Worm (Caenorhabditis elegans): ENCODE results near the gene F08G2.7.
"Not testable (repeated sequence)": the region's sequence is repeated elsewhere in the genome, so short reads cannot be mapped to it uniquely, and the experiment has no call there.

Gene F08G2.7

DNA sequence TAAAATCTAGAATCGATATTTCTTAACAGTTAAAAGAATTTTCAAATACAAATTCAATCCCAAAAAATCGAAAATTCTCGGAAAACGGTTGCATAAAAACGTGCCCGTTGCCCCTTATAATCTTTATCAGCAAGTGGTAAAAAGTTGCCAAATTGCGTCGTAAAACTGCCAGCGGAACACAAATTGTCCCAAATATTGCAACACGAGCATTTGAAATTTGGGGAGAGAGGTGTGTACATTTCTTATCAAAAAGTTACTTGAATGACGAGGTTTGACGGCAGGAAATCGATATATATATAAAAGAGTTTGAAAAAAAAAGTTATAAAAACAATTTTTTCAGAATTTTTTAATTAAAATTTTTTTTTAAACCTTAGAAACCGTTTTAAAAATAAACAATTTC, 5.1 kb upstream of the F08G2.7 start:
- TF ChIP-seq aly-1 (tag; optimal IDR thresholded peaks at IDR 0.05) (no peak), ama-1 (optimal IDR thresholded peaks at IDR 0.05) (no peak), hmbx-1 (tag; optimal IDR thresholded peaks at IDR 0.05) (no peak), pes-1 (GFP tag; IDR thresholded peaks at IDR 0.05) (no peak), tbx-37 (GFP tag; conservative IDR thresholded peaks at IDR 0.05) (no peak), hmg-4 (GFP tag; optimal IDR thresholded peaks at IDR 0.05) (no peak), flt-1 (GFP tag; IDR thresholded peaks at IDR 0.05) (no peak), hnd-1 (tag; optimal IDR thresholded peaks at IDR 0.05) (no peak), tra-4 (tag; optimal IDR thresholded peaks at IDR 0.05) (no peak), F13C5.2 (tag; optimal IDR thresholded peaks at IDR 0.05) (no peak), ets-7 (tag; optimal IDR thresholded peaks at IDR 0.05) (no peak), scrt-1 (GFP tag; IDR thresholded peaks at IDR 0.05) (no peak), ceh-36 (tag; optimal IDR thresholded peaks at IDR 0.05) (no peak), sea-1 (GFP tag; conservative IDR thresholded peaks at IDR 0.05) (no peak), ceh-13 (GFP tag; optimal IDR thresholded peaks at IDR 0.05) (no peak), tbx-11 (GFP tag; IDR thresholded peaks at IDR 0.05) (no peak), B0310.2 (tag; optimal IDR thresholded peaks at IDR 0.05) (no peak)

DNA sequence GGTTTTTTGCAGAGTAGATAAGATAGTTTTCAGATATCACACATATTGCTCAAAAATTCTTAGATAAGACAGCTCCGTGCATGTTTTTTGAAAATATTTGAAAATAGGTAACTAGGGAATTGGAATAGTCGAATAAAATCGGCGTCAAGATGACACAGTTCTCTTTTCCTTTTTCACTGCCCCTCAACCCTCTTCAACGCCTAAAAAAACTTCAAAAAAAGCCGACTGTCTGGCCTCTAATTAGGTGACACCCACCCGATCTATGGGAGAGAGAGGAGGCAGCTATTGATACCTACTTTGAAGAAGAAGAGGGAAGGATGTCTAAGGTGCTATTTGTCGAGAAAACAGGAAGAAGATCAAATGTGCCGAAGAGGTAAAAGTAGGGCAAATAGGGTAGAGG, 1.4 kb upstream of the F08G2.7 start:
- TF ChIP-seq tbx-37 (GFP tag; conservative IDR thresholded peaks at IDR 0.05) (no peak), scrt-1 (GFP tag; IDR thresholded peaks at IDR 0.05) (no peak), ama-1 (optimal IDR thresholded peaks at IDR 0.05) (no peak), flt-1 (GFP tag; IDR thresholded peaks at IDR 0.05) (no peak), aly-1 (tag; optimal IDR thresholded peaks at IDR 0.05) (no peak), hmg-4 (GFP tag; optimal IDR thresholded peaks at IDR 0.05) (no peak), F13C5.2 (tag; optimal IDR thresholded peaks at IDR 0.05) (no peak), tra-4 (tag; optimal IDR thresholded peaks at IDR 0.05) (no peak), ceh-13 (GFP tag; optimal IDR thresholded peaks at IDR 0.05) (no peak)

ce11 chrII:13839454-13839853, 1.5 kb downstream of the F08G2.7 start:
- TF ChIP-seq flt-1 (GFP tag; IDR thresholded peaks at IDR 0.05) (no peak), tra-4 (tag; optimal IDR thresholded peaks at IDR 0.05) (no peak), ceh-13 (GFP tag; optimal IDR thresholded peaks at IDR 0.05) (no peak)

DNA sequence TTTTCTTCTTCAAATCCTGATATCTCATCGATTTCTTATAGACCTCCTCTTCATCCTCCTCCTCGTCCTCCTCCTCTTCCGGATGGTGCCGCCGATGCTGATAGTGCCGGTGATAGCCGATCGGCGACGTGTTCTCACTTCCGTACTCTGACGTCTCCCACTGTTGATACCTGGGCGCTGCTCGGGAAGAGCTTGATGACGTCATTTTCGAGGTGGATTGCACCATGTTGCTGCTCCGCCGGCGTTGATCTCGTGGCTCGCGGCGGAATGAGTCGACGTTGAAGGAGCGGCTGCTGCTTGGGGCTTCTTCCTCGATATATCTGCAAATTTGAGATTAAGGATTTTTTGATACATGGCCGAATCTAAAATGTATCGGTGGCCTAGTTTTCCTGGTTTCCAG, 2.6 kb downstream of the F08G2.7 start:
- TF ChIP-seq ets-7 (tag; optimal IDR thresholded peaks at IDR 0.05): no peak
- TF ChIP-seq pes-1 (GFP tag; IDR thresholded peaks at IDR 0.05): no peak

ce11 chrII:13835724-13836307, 5.1 kb downstream of the F08G2.7 start, which contains the start of gene ins-37:
Gene ins-37, minus strand, starts transcription at chrII:13836107.
- not testable (repeated sequence) for TF ChIP-seq tbx-37 (GFP tag; conservative IDR thresholded peaks at IDR 0.05); aly-1 (tag; optimal IDR thresholded peaks at IDR 0.05); tbx-11 (GFP tag; IDR thresholded peaks at IDR 0.05)

DNA sequence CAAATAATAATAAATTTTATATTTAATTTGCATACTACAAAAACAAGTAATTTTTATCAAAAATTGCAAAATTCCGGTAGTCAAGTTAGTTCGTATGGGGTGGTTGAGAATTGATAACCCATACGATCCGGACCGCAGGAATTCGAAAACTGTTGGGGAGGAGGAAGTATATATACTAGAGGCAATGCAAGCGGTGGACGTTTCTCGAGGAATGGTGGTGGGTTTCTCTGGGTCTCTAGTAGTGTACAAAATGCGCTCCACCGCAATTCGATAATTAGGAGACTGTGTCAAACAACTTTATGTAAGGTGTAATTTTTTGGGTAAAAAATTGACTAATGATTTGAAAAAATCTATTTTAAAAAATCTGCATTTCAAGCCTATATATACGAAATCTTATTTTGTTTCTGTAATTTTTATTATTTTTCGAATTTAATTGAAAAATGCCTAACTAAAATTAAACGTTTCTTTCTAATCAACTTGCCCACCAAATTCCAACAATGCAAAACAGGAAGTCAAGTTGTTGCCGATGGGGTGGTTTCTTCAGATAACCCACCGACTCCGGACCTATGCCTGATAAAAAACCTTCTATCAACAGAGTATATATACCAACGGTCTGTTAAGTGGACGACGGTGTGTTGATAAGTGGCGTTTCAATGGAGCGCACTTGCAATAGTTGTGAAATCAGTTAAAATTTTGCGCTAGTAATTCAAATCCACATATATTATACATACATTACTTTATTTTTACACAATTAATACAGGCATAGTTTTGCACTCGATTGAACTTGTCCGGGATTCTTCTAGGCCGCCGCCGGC, 6.4 kb downstream of the F08G2.7 start:
- TF ChIP-seq B0310.2 (tag; optimal IDR thresholded peaks at IDR 0.05) (peak; percentile 67), F13C5.2 (tag; optimal IDR thresholded peaks at IDR 0.05) (peak; percentile 85), flt-1 (GFP tag; IDR thresholded peaks at IDR 0.05) (peak; percentile 81), tbx-37 (GFP tag; conservative IDR thresholded peaks at IDR 0.05) (peak; percentile 74), hmg-4 (GFP tag; optimal IDR thresholded peaks at IDR 0.05) (peak; percentile 91), tra-4 (tag; optimal IDR thresholded peaks at IDR 0.05) (no peak), scrt-1 (GFP tag; IDR thresholded peaks at IDR 0.05) (peak; percentile 84), hmbx-1 (tag; optimal IDR thresholded peaks at IDR 0.05) (peak; percentile 30), hnd-1 (tag; optimal IDR thresholded peaks at IDR 0.05) (peak; percentile 63), ets-7 (tag; optimal IDR thresholded peaks at IDR 0.05) (peak; percentile 53), ama-1 (optimal IDR thresholded peaks at IDR 0.05) (no peak), ceh-13 (GFP tag; optimal IDR thresholded peaks at IDR 0.05) (peak; percentile 60), ceh-36 (tag; optimal IDR thresholded peaks at IDR 0.05) (peak; percentile 72), sea-1 (GFP tag; conservative IDR thresholded peaks at IDR 0.05) (peak; percentile 89), pes-1 (GFP tag; IDR thresholded peaks at IDR 0.05) (peak; percentile 88), tbx-11 (GFP tag; IDR thresholded peaks at IDR 0.05) (peak; percentile 82), aly-1 (tag; optimal IDR thresholded peaks at IDR 0.05) (peak; percentile 32)

DNA sequence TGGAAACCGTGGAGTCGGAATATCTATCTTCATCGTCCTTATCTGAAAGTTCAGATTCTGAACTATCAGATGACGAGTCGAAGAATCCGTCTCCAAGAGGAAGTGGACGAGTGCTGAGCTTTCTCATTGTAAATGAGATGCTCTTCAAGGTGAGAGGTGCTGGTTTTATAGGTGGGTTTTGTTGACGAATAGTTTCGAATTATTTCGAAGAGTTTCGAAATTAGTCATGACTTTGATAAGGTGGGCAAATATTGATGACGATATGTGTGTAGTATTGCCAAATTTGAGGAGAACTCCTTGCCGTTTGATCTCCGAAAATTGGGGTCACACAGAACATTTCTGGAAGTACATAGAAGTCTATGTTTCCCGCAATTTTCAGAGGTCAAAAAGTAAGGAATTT, 7.5 kb downstream of the F08G2.7 start, which contains the start of gene F08G2.5:
Gene F08G2.5 (minus strand): TSS at position 127 of the 400 bp plus-strand sequence.
- TF ChIP-seq flt-1 (GFP tag; IDR thresholded peaks at IDR 0.05): no peak
- TF ChIP-seq F13C5.2 (tag; optimal IDR thresholded peaks at IDR 0.05): no peak
- TF ChIP-seq ceh-36 (tag; optimal IDR thresholded peaks at IDR 0.05): no peak
- no peak for TF ChIP-seq hnd-1 (tag; optimal IDR thresholded peaks at IDR 0.05)
- TF ChIP-seq B0310.2 (tag; optimal IDR thresholded peaks at IDR 0.05): no peak
- no peak for TF ChIP-seq tbx-37 (GFP tag; conservative IDR thresholded peaks at IDR 0.05)
- TF ChIP-seq aly-1 (tag; optimal IDR thresholded peaks at IDR 0.05): no peak
- no peak for TF ChIP-seq scrt-1 (GFP tag; IDR thresholded peaks at IDR 0.05)
- no peak for TF ChIP-seq hmg-4 (GFP tag; optimal IDR thresholded peaks at IDR 0.05)
- TF ChIP-seq tbx-11 (GFP tag; IDR thresholded peaks at IDR 0.05): no peak
- TF ChIP-seq ama-1 (optimal IDR thresholded peaks at IDR 0.05): no peak
- TF ChIP-seq pes-1 (GFP tag; IDR thresholded peaks at IDR 0.05): no peak
- TF ChIP-seq ceh-13 (GFP tag; optimal IDR thresholded peaks at IDR 0.05): no peak
- TF ChIP-seq tra-4 (tag; optimal IDR thresholded peaks at IDR 0.05): no peak
- no peak for TF ChIP-seq sea-1 (GFP tag; conservative IDR thresholded peaks at IDR 0.05)
- no peak for TF ChIP-seq ets-7 (tag; optimal IDR thresholded peaks at IDR 0.05)
- no peak for TF ChIP-seq hmbx-1 (tag; optimal IDR thresholded peaks at IDR 0.05)
